Fruit fly (Drosophila melanogaster) whole organism, prepupa: ENCODE measurements around the gene Nuak.

ENCODE experiments used
- Blimp-1 ChIP-seq: fragments of 200-800 bp; sonication (Bioruptor generic); optimal IDR thresholded peaks from 3 replicates; lab custom pipeline; 2017; ENCODE audit warnings: missing biosample characterization, missing genetic modification characterization, mild to moderate bottlenecking, moderate library complexity, missing genetic modification reagents
- CG10631 ChIP-seq: fragments of 200-800 bp; sonication (Bioruptor generic); optimal IDR thresholded peaks from 2 replicates; lab custom pipeline; 2016; ENCODE audit warnings: missing biosample characterization, missing genetic modification characterization
- CG10669 ChIP-seq: fragments of 200-800 bp; sonication (Bioruptor generic); optimal IDR thresholded peaks from 3 replicates; lab custom pipeline; 2018; ENCODE audit warnings: missing biosample characterization, mild to moderate bottlenecking, missing genetic modification characterization, moderate library complexity
- CG11294 ChIP-seq: fragments of 200-800 bp; sonication (Bioruptor generic); IDR thresholded peaks from 2 replicates; pipeline ENCODE4 v1.3.6; 2022; ENCODE audit warnings: missing biosample characterization, missing genetic modification characterization
- CG11762 ChIP-seq: fragments of 200-800 bp; sonication (Bioruptor generic); optimal IDR thresholded peaks from 3 replicates; lab custom pipeline; 2016; ENCODE audit warnings: missing biosample characterization, missing genetic modification characterization; ENCODE audit not compliant: insufficient read depth
- CG11902 ChIP-seq: fragments of 200-800 bp; sonication (Bioruptor generic); optimal IDR thresholded peaks from 3 replicates; lab custom pipeline; 2016; ENCODE audit warnings: missing biosample characterization, missing genetic modification characterization
- CG15336 ChIP-seq: fragments of 200-800 bp; sonication (Bioruptor generic); IDR thresholded peaks from 2 replicates; pipeline ENCODE4 v1.3.6; 2022; ENCODE audit warnings: missing biosample characterization, missing genetic modification characterization
- CG16779 ChIP-seq: fragments of 200-800 bp; sonication (Bioruptor generic); optimal IDR thresholded peaks from 3 replicates; lab custom pipeline; 2017; ENCODE audit warnings: missing biosample characterization, mild to moderate bottlenecking, missing genetic modification characterization
- CG3032 ChIP-seq: fragments of 200-800 bp; optimal IDR thresholded peaks from 2 replicates; lab custom pipeline; 2019; ENCODE audit warnings: missing biosample characterization, mild to moderate bottlenecking, missing genetic modification characterization, moderate library complexity
- CG31627 ChIP-seq: fragments of 200-800 bp; sonication (Bioruptor generic); optimal IDR thresholded peaks from 3 replicates; lab custom pipeline; 2016; ENCODE audit warnings: missing biosample characterization, missing genetic modification characterization
- CG34406 ChIP-seq: fragments of 200-800 bp; sonication (Bioruptor generic); optimal IDR thresholded peaks from 3 replicates; lab custom pipeline; 2016; ENCODE audit warnings: missing biosample characterization, missing genetic modification characterization
- CG3919 ChIP-seq: fragments of 200-800 bp; sonication (Bioruptor generic); optimal IDR thresholded peaks from 3 replicates; lab custom pipeline; 2016; ENCODE audit warnings: missing biosample characterization, missing genetic modification characterization
- CG4318 ChIP-seq: fragments of 200-800 bp; sonication (Bioruptor generic); optimal IDR thresholded peaks from 3 replicates; lab custom pipeline; 2017; ENCODE audit warnings: missing biosample characterization, mild to moderate bottlenecking, missing genetic modification characterization
- CG6163 ChIP-seq: fragments of 200-800 bp; sonication (Bioruptor generic); IDR thresholded peaks from 3 replicates; pipeline ENCODE4 v1.3.6; 2022; ENCODE audit warnings: missing biosample characterization, missing genetic modification characterization
- CG6792 ChIP-seq: fragments of 200-800 bp; sonication (Bioruptor generic); optimal IDR thresholded peaks from 3 replicates; lab custom pipeline; 2016; ENCODE audit warnings: missing biosample characterization, missing genetic modification characterization
- CG6808 ChIP-seq: fragments of 200-800 bp; sonication (Bioruptor generic); optimal IDR thresholded peaks from 3 replicates; lab custom pipeline; 2017; ENCODE audit warnings: missing biosample characterization, missing genetic modification characterization, mild to moderate bottlenecking, moderate library complexity, missing genetic modification reagents
- CG6854 ChIP-seq: fragments of 200-800 bp; sonication (Bioruptor generic); optimal IDR thresholded peaks from 2 replicates; lab custom pipeline; 2017; ENCODE audit warnings: missing biosample characterization, mild to moderate bottlenecking, missing genetic modification characterization
- CG7368 ChIP-seq: fragments of 200-800 bp; sonication (Bioruptor generic); optimal IDR thresholded peaks from 3 replicates; lab custom pipeline; 2016; ENCODE audit warnings: missing biosample characterization, missing genetic modification characterization
- CG8119 ChIP-seq: fragments of 200-800 bp; sonication (Bioruptor generic); IDR thresholded peaks from 3 replicates; pipeline ENCODE4 v1.3.6; 2022; ENCODE audit warnings: missing biosample characterization, missing genetic modification characterization
- CG8319 ChIP-seq: fragments of 200-800 bp; sonication (Bioruptor generic); optimal IDR thresholded peaks from 3 replicates; lab custom pipeline; 2016; ENCODE audit warnings: missing biosample characterization, missing genetic modification characterization
- CG8632 ChIP-seq: fragments of 200-800 bp; sonication (Bioruptor generic); optimal IDR thresholded peaks from 3 replicates; lab custom pipeline; 2016; ENCODE audit warnings: missing biosample characterization, missing genetic modification characterization
- CG9139 ChIP-seq: fragments of 200-800 bp; sonication (Bioruptor generic); optimal IDR thresholded peaks from 3 replicates; lab custom pipeline; 2017; ENCODE audit warnings: missing biosample characterization, mild to moderate bottlenecking, missing genetic modification characterization
- Eip75B ChIP-seq: fragments of 200-800 bp; sonication (Bioruptor generic); optimal IDR thresholded peaks from 3 replicates; lab custom pipeline; 2016; ENCODE audit warnings: missing biosample characterization, missing genetic modification characterization
- Eip78C ChIP-seq: fragments of 200-800 bp; sonication (Bioruptor generic); peaks from one replicate; lab custom pipeline; 2016; ENCODE audit warnings: missing biosample characterization, missing genetic modification characterization
- Eip93F ChIP-seq: fragments of 200-800 bp; sonication (Bioruptor generic); optimal IDR thresholded peaks from 2 replicates; lab custom pipeline; 2016; ENCODE audit warnings: missing biosample characterization, mild to moderate bottlenecking, missing genetic modification characterization
- Ets96B ChIP-seq: fragments of 200-800 bp; optimal IDR thresholded peaks from 2 replicates; lab custom pipeline; 2019; ENCODE audit warnings: missing biosample characterization, mild to moderate bottlenecking, missing genetic modification characterization, moderate library complexity
- Hr38 ChIP-seq: sonication (Bioruptor generic); optimal IDR thresholded peaks from 2 replicates; lab custom pipeline; 2016; ENCODE audit warnings: missing biosample characterization, missing genetic modification characterization
- Hr4 ChIP-seq: fragments of 200-800 bp; sonication (Bioruptor generic); optimal IDR thresholded peaks from 3 replicates; lab custom pipeline; 2016; ENCODE audit warnings: missing biosample characterization, missing genetic modification characterization
- Lpt ChIP-seq: fragments of 200-800 bp; sonication (Bioruptor generic); optimal IDR thresholded peaks from 3 replicates; lab custom pipeline; 2016; ENCODE audit warnings: missing biosample characterization, missing genetic modification characterization
- Met ChIP-seq: fragments of 200-800 bp; sonication (Bioruptor generic); optimal IDR thresholded peaks from 3 replicates; lab custom pipeline; 2016; ENCODE audit warnings: missing biosample characterization, missing genetic modification characterization
- OdsH ChIP-seq: fragments of 200-800 bp; sonication (Bioruptor generic); optimal IDR thresholded peaks from 3 replicates; lab custom pipeline; 2016; ENCODE audit warnings: missing biosample characterization, missing genetic modification characterization
- Smox ChIP-seq: fragments of 200-800 bp; sonication (Bioruptor generic); optimal IDR thresholded peaks from 3 replicates; lab custom pipeline; 2016; ENCODE audit warnings: missing biosample characterization, missing genetic modification characterization
- Sox14 ChIP-seq: fragments of 200-800 bp; sonication (Bioruptor generic); optimal IDR thresholded peaks from 3 replicates; lab custom pipeline; 2016; ENCODE audit warnings: missing biosample characterization, missing genetic modification characterization
- cyc ChIP-seq: fragments of 200-800 bp; sonication (Bioruptor generic); optimal IDR thresholded peaks from 3 replicates; lab custom pipeline; 2016; ENCODE audit warnings: missing biosample characterization, missing genetic modification characterization
- dac ChIP-seq: fragments of 200-800 bp; sonication (Bioruptor generic); optimal IDR thresholded peaks from 2 replicates; lab custom pipeline; 2017; ENCODE audit warnings: missing biosample characterization, mild to moderate bottlenecking, missing genetic modification characterization
- esn ChIP-seq: fragments of 200-800 bp; sonication (Bioruptor generic); optimal IDR thresholded peaks from 2 replicates; lab custom pipeline; 2016; ENCODE audit warnings: missing biosample characterization, mild to moderate bottlenecking, missing genetic modification characterization, moderate library complexity
- fd59A ChIP-seq: fragments of 200-800 bp; sonication (Bioruptor generic); optimal IDR thresholded peaks from 2 replicates; lab custom pipeline; 2017; ENCODE audit warnings: missing biosample characterization, mild to moderate bottlenecking, missing genetic modification characterization, missing genetic modification reagents
- fd85E ChIP-seq: fragments of 200-800 bp; sonication (Bioruptor generic); optimal IDR thresholded peaks from 3 replicates; lab custom pipeline; 2016; ENCODE audit warnings: missing biosample characterization, missing genetic modification characterization
- fkh ChIP-seq: fragments of 200-800 bp; sonication (Bioruptor generic); optimal IDR thresholded peaks from 3 replicates; lab custom pipeline; 2017; ENCODE audit warnings: missing biosample characterization, mild to moderate bottlenecking, missing genetic modification characterization, moderate library complexity
- lz ChIP-seq: fragments of 200-800 bp; sonication (Bioruptor generic); optimal IDR thresholded peaks from 3 replicates; lab custom pipeline; 2016; ENCODE audit warnings: missing biosample characterization, missing genetic modification characterization
- pdm3 ChIP-seq: fragments of 200-800 bp; sonication (Bioruptor generic); optimal IDR thresholded peaks from 3 replicates; lab custom pipeline; 2016; ENCODE audit warnings: missing biosample characterization, missing genetic modification characterization
- spab ChIP-seq: fragments of 200-800 bp; sonication (Bioruptor generic); optimal IDR thresholded peaks from 2 replicates; lab custom pipeline; 2017; ENCODE audit warnings: missing biosample characterization, mild to moderate bottlenecking, missing genetic modification characterization, missing genetic modification reagents
- ss ChIP-seq, 2 experiments: fragments of 200-800 bp; sonication (Bioruptor generic); optimal IDR thresholded peaks; 2 replicates in 1 of 2; 3 replicates in 1 of 2; lab custom pipeline; 2017 to 2018; ENCODE audit warnings: mild to moderate bottlenecking in 2 of 2, missing biosample characterization in 2 of 2, missing genetic modification characterization in 2 of 2, moderate library complexity in 1 of 2
- svp ChIP-seq: fragments of 200-800 bp; sonication (Bioruptor generic); peaks from one replicate; lab custom pipeline; 2016; ENCODE audit warnings: missing biosample characterization, missing genetic modification characterization
- topi ChIP-seq: fragments of 200-800 bp; sonication (Bioruptor generic); optimal IDR thresholded peaks from 3 replicates; lab custom pipeline; 2016; ENCODE audit warnings: missing biosample characterization, missing genetic modification characterization
- vri ChIP-seq: fragments of 200-800 bp; sonication (Bioruptor generic); optimal IDR thresholded peaks from 3 replicates; lab custom pipeline; 2016; ENCODE audit warnings: missing biosample characterization, mild to moderate bottlenecking, missing genetic modification characterization

Nuak gene

DNA sequence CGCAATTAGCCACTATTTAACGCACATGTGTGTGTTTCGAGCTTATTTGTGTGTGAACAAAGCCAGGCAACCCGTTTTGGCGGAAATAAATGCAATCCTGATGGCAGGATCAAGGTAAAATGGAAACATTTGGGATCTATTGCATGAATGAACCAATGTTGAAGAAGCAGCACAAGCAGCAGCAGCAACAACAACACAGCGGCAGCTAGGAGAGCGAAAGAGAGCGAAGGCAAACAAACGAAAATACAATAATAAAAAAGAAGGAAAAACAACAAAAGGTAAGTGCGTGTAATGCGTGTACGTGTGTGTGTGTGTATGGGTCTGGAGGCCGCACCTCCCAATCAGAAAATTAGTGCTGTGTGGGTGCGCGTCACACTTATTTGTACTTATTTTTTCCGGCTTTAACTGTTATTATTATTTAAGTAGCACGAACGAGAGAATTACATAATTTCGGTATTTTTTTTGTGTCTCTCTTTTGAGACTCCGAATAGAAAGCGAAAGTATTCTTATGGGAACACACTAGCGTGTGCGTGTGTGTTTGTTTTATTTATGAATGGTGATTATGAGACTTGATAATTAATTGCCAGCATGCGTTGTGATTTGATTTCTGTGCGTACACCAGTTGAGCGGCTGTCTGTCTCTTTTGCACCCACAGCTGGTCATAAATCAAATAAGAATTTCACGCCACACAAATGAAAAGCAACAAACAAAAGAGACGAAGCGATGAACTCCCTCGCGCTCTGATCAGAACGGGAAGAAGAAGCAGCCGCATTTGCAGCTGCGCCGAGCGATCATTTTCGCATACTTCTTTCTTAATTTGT is 705 bp downstream of the Nuak start:
- TF ChIP-seq Blimp-1 (GFP tag; lab: Kevin White, UChicago), result peak; percentile 59
- TF ChIP-seq esn (GFP tag; lab: Kevin White, UChicago), result no peak
- no peak for TF ChIP-seq Ets96B
- TF ChIP-seq CG31627 (GFP tag; lab: Kevin White, UChicago), result no peak
- no peak for TF ChIP-seq fd85E (GFP tag; lab: Kevin White, UChicago)
- TF ChIP-seq Smox, result no peak
- TF ChIP-seq ss (GFP tag; optimal IDR thresholded peaks at IDR 0.05; lab: Kevin White, UChicago), result no peak
- no peak for TF ChIP-seq CG9139 (GFP tag; lab: Kevin White, UChicago)
- no peak for TF ChIP-seq fd59A (GFP tag; lab: Kevin White, UChicago)
- no peak for TF ChIP-seq CG6854 (GFP tag; lab: Kevin White, UChicago)
- TF ChIP-seq CG8319 (GFP tag; lab: Kevin White, UChicago), result no peak
- peak; percentile 9 for TF ChIP-seq vri (GFP tag; lab: Kevin White, UChicago)
- TF ChIP-seq Eip78C, result peak; percentile 65
- TF ChIP-seq fkh, result peak; percentile 63

DNA sequence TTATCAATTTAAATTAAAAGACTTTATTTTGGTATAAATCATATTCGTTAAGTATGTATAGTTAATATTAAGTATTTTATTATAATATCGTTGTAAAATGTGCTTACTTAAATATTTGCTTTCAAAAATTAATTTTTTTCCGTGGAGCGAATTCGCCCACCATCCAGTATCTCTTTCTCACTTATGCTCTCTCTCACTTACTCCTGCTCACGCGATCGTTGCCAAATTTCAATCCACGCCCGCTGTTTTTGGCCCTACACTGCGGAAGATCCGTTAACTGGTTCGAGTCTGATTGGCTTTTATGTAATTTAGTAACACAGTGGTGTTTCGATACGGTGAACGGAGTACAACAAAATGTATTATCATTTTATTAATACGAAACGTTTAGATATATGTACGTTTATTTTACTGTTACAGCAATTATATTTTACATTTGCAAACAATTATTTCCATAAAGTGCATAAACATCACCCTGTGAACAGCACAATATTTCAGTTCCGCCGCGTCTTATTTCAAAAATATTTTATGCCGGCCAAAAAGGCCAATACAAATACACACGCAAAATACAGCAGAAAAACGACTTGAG is 1.5 kb downstream of the Nuak start:
- TF ChIP-seq cyc (GFP tag; lab: Kevin White, UChicago) (peak; percentile 70), Eip75B (peak; percentile 59), Hr38 (no peak), spab (GFP tag; lab: Kevin White, UChicago) (no peak), CG31627 (GFP tag; lab: Kevin White, UChicago) (peak; percentile 76), CG8319 (GFP tag; lab: Kevin White, UChicago) (peak; percentile 51), CG34406 (GFP tag; lab: Kevin White, UChicago) (peak; percentile 86), fd59A (GFP tag; lab: Kevin White, UChicago) (peak; percentile 20), lz (GFP tag; lab: Kevin White, UChicago) (peak; percentile 80), CG6163 (GFP tag; lab: Robert Waterston, UW) (peak; percentile 18; the same call in 2 of the 3 replicates), Met (GFP tag; lab: Kevin White, UChicago) (peak; percentile 76), fkh (no peak), Lpt (peak; percentile 48), ss (GFP tag; optimal IDR thresholded peaks at IDR 0.05; lab: Kevin White, UChicago) (no peak), CG4318 (GFP tag; lab: Kevin White, UChicago) (peak; percentile 9), CG7368 (peak; percentile 44), CG11294 (0 out of 2 replicates have a peak, but pooled peaks have one; percentile 15), CG9139 (GFP tag; lab: Kevin White, UChicago) (no peak), CG3032 (no peak), CG6808 (no peak), CG8632 (GFP tag; lab: Kevin White, UChicago) (peak; percentile 64), fd85E (GFP tag; lab: Kevin White, UChicago) (no peak), CG8119 (GFP tag; lab: Robert Waterston, UW) (peak; percentile 79), Eip93F (GFP tag; lab: Kevin White, UChicago) (peak; percentile 46), CG6792 (peak; percentile 65), dac (GFP tag; lab: Kevin White, UChicago) (no peak), CG15336 (GFP tag; lab: Robert Waterston, UW) (peak; percentile 84), CG10669 (peak; percentile 3), Smox (peak; percentile 72), vri (GFP tag; lab: Kevin White, UChicago) (peak; percentile 58), topi (GFP tag; lab: Kevin White, UChicago) (peak; percentile 78), Ets96B (no peak), Blimp-1 (GFP tag; lab: Kevin White, UChicago) (no peak), Hr4 (peak; percentile 22), CG3919 (GFP tag; lab: Kevin White, UChicago) (peak; percentile 68), CG11902 (GFP tag; lab: Kevin White, UChicago) (peak; percentile 56), Sox14 (GFP tag; lab: Kevin White, UChicago) (peak; percentile 57), CG16779 (no peak), CG11762 (GFP tag; lab: Kevin White, UChicago) (peak; percentile 45), svp (GFP tag; lab: Kevin White, UChicago) (peak; percentile 90), CG10631 (GFP tag; lab: Kevin White, UChicago) (peak; percentile 69), OdsH (peak; percentile 56), pdm3 (peak; percentile 52)
